Fruit fly (Drosophila melanogaster) S2 (cell line): ENCODE measurements around the gene Myo61F.

Experiments
- CG8478 ChIP-seq: fragments of >200 bp; optimal IDR thresholded peaks from 2 replicates; lab custom pipeline; 2018
- CTCF ChIP-seq, 2 experiments: fragments of >200 bp; optimal IDR thresholded peaks; 2 replicates each; lab custom pipeline; 2018

Myo61F gene

dm6 chr3L:1313039-1313766, 5.1 kb upstream of the Myo61F start, which contains the start of the genes sturkopf and Herc4:
sturkopf (minus strand) TSS chr3L:1313377.
Herc4 (plus strand) TSS chr3L:1313696.
- TF ChIP-seq CTCF (optimal IDR thresholded peaks at IDR 0.05; lab: Kevin White, UChicago) = no peak
- no peak for TF ChIP-seq CG8478 (lab: Kevin White, UChicago)

- no peak for TF ChIP-seq CTCF (optimal IDR thresholded peaks at IDR 0.05; lab: Kevin White, UChicago)
- TF ChIP-seq CG8478 (lab: Kevin White, UChicago) = no peak
Measured at dm6 chr3L:1319097-1319725, 931 bp downstream of the Myo61F start.

- no peak for TF ChIP-seq CTCF (optimal IDR thresholded peaks at IDR 0.05; lab: Kevin White, UChicago)
- no peak for TF ChIP-seq CG8478 (lab: Kevin White, UChicago)
Measured at dm6 chr3L:1320230-1320930, 2.1 kb downstream of the Myo61F start.

- no peak for TF ChIP-seq CTCF (optimal IDR thresholded peaks at IDR 0.05; lab: Kevin White, UChicago)
- TF ChIP-seq CG8478 (lab: Kevin White, UChicago) = no peak
Measured at dm6 chr3L:1320931-1321556, 2.8 kb downstream of the Myo61F start.

dm6 chr3L:1322159-1322558, 3.9 kb downstream of the Myo61F start:
- TF ChIP-seq CG8478 (lab: Kevin White, UChicago) (no peak), CTCF (optimal IDR thresholded peaks at IDR 0.05; lab: Kevin White, UChicago) (no peak)

- TF ChIP-seq CG8478 (lab: Kevin White, UChicago) = no peak
- no peak for TF ChIP-seq CTCF (optimal IDR thresholded peaks at IDR 0.05; lab: Kevin White, UChicago)
Measured at dm6 chr3L:1322706-1323105, 4.4 kb downstream of the Myo61F start, which contains the start of gene CG9184. CG9184 (minus strand) TSS chr3L:1322806.

dm6 chr3L:1323136-1323535, 4.9 kb downstream of the Myo61F start:
- no peak for TF ChIP-seq CG8478 (lab: Kevin White, UChicago)
- TF ChIP-seq CTCF (optimal IDR thresholded peaks at IDR 0.05; lab: Kevin White, UChicago) = no peak

dm6 chr3L:1324818-1325625, 6.7 kb downstream of the Myo61F start:
- TF ChIP-seq CTCF (optimal IDR thresholded peaks at IDR 0.05; lab: Kevin White, UChicago) (no peak), CG8478 (lab: Kevin White, UChicago) (no peak)

- TF ChIP-seq CTCF (optimal IDR thresholded peaks at IDR 0.05; lab: Kevin White, UChicago) (no peak), CG8478 (lab: Kevin White, UChicago) (no peak)
Measured at dm6 chr3L:1325626-1325937, 7.3 kb downstream of the Myo61F start.

- TF ChIP-seq CTCF (optimal IDR thresholded peaks at IDR 0.05; lab: Kevin White, UChicago) = no peak
- no peak for TF ChIP-seq CG8478 (lab: Kevin White, UChicago)
Measured at dm6 chr3L:1329724-1330123, 11.4 kb downstream of the Myo61F start, which contains the start of gene ND-ACP. ND-ACP (plus strand) TSS chr3L:1329949.

- TF ChIP-seq CG8478 (lab: Kevin White, UChicago) = no peak
- TF ChIP-seq CTCF (optimal IDR thresholded peaks at IDR 0.05; lab: Kevin White, UChicago) = no peak
Measured at dm6 chr3L:1330420-1330819, 12.1 kb downstream of the Myo61F start.

dm6 chr3L:1331542-1331941, 13.3 kb downstream of the Myo61F start, which contains the start of gene msd1:
msd1 (plus strand) TSS chr3L:1331744.
- no peak for TF ChIP-seq CG8478 (lab: Kevin White, UChicago)
- no peak for TF ChIP-seq CTCF (optimal IDR thresholded peaks at IDR 0.05; lab: Kevin White, UChicago)

- TF ChIP-seq CTCF (optimal IDR thresholded peaks at IDR 0.05; lab: Kevin White, UChicago) (no peak), CG8478 (lab: Kevin White, UChicago) (no peak)
Measured at dm6 chr3L:1332973-1333372, 14.7 kb downstream of the Myo61F start, which contains the start of gene msd5. msd5 (minus strand) TSS chr3L:1333146.
